Worm (Caenorhabditis elegans) whole organism, L2 larva: Measurements from ENCODE around the gene F36H1.11.

Experiments
- C34F6.9 ChIP-seq: fragments of 150-350 bp; optimal IDR thresholded peaks from 2 replicates; lab custom pipeline; 2014; ENCODE audit warnings: missing biosample characterization, missing genetic modification characterization
- F13H6.1 ChIP-seq: sonication (generic microtip); optimal IDR thresholded peaks from 2 replicates; lab custom pipeline; 2016; ENCODE audit warnings: missing genetic modification characterization, missing compliant biosample characterization
- R02D3.7 ChIP-seq: fragments of 150-350 bp; optimal IDR thresholded peaks from 2 replicates; lab custom pipeline; 2014; ENCODE audit warnings: missing biosample characterization, missing genetic modification characterization
- Y55F3AM.14 ChIP-seq: fragments of 200-800 bp; sonication (Bioruptor generic); optimal IDR thresholded peaks from 2 replicates; lab custom pipeline; 2018; ENCODE audit warnings: mild to moderate bottlenecking, missing genetic modification characterization, missing compliant biosample characterization
- blmp-1 ChIP-seq: sonication (generic microtip); optimal IDR thresholded peaks from 2 replicates; lab custom pipeline; 2017; ENCODE audit warnings: missing genetic modification characterization, mild to moderate bottlenecking, missing compliant biosample characterization, antibody characterized with exemption, moderate library complexity; ENCODE audit not compliant: insufficient read depth
- ceh-16 ChIP-seq: fragments of 150-350 bp; optimal IDR thresholded peaks from 2 replicates; lab custom pipeline; 2014; ENCODE audit warnings: missing biosample characterization, missing genetic modification characterization
- ceh-82 ChIP-seq: fragments of 150-350 bp; optimal IDR thresholded peaks from 2 replicates; lab custom pipeline; 2014; ENCODE audit warnings: missing biosample characterization, missing genetic modification characterization
- crh-2 ChIP-seq: sonication (generic microtip); optimal IDR thresholded peaks from 2 replicates; lab custom pipeline; 2017; ENCODE audit warnings: missing biosample characterization, missing genetic modification characterization
- dmd-4 ChIP-seq: sonication (generic microtip); optimal IDR thresholded peaks from 2 replicates; lab custom pipeline; 2017; ENCODE audit warnings: missing biosample characterization, missing genetic modification characterization
- egl-27 ChIP-seq: sonication (generic microtip); optimal IDR thresholded peaks from 3 replicates; lab custom pipeline; 2017; ENCODE audit warnings: missing biosample characterization, missing genetic modification reagents, missing genetic modification characterization
- elt-3 ChIP-seq: sonication (generic microtip); optimal IDR thresholded peaks from 2 replicates; lab custom pipeline; 2017; ENCODE audit warnings: missing biosample characterization, missing genetic modification characterization
- fos-1 ChIP-seq: fragments of 150-350 bp; optimal IDR thresholded peaks from 2 replicates; lab custom pipeline; 2014; ENCODE audit warnings: missing biosample characterization, missing genetic modification characterization
- gmeb-1 ChIP-seq: fragments of 150-350 bp; optimal IDR thresholded peaks from 2 replicates; lab custom pipeline; 2014; ENCODE audit warnings: missing biosample characterization, missing genetic modification characterization
- lin-11 ChIP-seq: fragments of 150-350 bp; sonication (generic microtip); optimal IDR thresholded peaks from 2 replicates; lab custom pipeline; 2014; ENCODE audit warnings: missing biosample characterization, missing genetic modification characterization, inconsistent platforms, mixed read lengths
- lin-13 ChIP-seq: fragments of 150-350 bp; optimal IDR thresholded peaks from 2 replicates; lab custom pipeline; 2014; ENCODE audit warnings: missing biosample characterization, missing genetic modification reagents, missing genetic modification characterization
- lsy-2 ChIP-seq, 2 experiments: fragments of 150-350 bp in 1 of 2; sonication (generic microtip) in 1 of 2; optimal IDR thresholded peaks; 2 replicates each; lab custom pipeline; 2014 to 2017; ENCODE audit warnings: missing biosample characterization in 2 of 2, missing genetic modification characterization in 2 of 2
- mab-5 ChIP-seq: fragments of 150-350 bp; optimal IDR thresholded peaks from 2 replicates; lab custom pipeline; 2014; ENCODE audit warnings: missing biosample characterization, missing genetic modification characterization
- nhr-10 ChIP-seq: sonication (generic microtip); optimal IDR thresholded peaks from 2 replicates; lab custom pipeline; 2017; ENCODE audit warnings: missing biosample characterization, missing genetic modification characterization
- nhr-11 ChIP-seq: fragments of 150-350 bp; optimal IDR thresholded peaks from 2 replicates; lab custom pipeline; 2014; ENCODE audit warnings: missing biosample characterization, missing genetic modification characterization
- nhr-12 ChIP-seq: fragments of 150-350 bp; optimal IDR thresholded peaks from 2 replicates; lab custom pipeline; 2014; ENCODE audit warnings: missing biosample characterization, missing genetic modification characterization
- nhr-21 ChIP-seq: fragments of 150-350 bp; optimal IDR thresholded peaks from 2 replicates; lab custom pipeline; 2014; ENCODE audit warnings: missing biosample characterization, missing genetic modification characterization
- nhr-23 ChIP-seq: fragments of 150-350 bp; optimal IDR thresholded peaks from 2 replicates; lab custom pipeline; 2014; ENCODE audit warnings: missing biosample characterization, missing genetic modification reagents, missing genetic modification characterization
- nhr-237 ChIP-seq: fragments of 150-350 bp; optimal IDR thresholded peaks from 2 replicates; lab custom pipeline; 2014; ENCODE audit warnings: missing biosample characterization, missing genetic modification characterization
- nhr-25 ChIP-seq: fragments of 150-350 bp; sonication (generic microtip); optimal IDR thresholded peaks from 3 replicates; lab custom pipeline; 2014; ENCODE audit warnings: missing biosample characterization, missing genetic modification characterization
- nhr-6 ChIP-seq: fragments of 150-350 bp; optimal IDR thresholded peaks from 2 replicates; lab custom pipeline; 2014; ENCODE audit warnings: missing biosample characterization, missing genetic modification characterization
- peb-1 ChIP-seq: fragments of 150-350 bp; optimal IDR thresholded peaks from 2 replicates; lab custom pipeline; 2014; ENCODE audit warnings: missing biosample characterization, missing genetic modification characterization
- sem-4 ChIP-seq: fragments of 150-350 bp; optimal IDR thresholded peaks from 2 replicates; lab custom pipeline; 2014; ENCODE audit warnings: missing biosample characterization, missing genetic modification reagents, missing genetic modification characterization
- skn-1 ChIP-seq: sonication (generic microtip); optimal IDR thresholded peaks from 2 replicates; lab custom pipeline; 2017; ENCODE audit warnings: missing biosample characterization, missing genetic modification characterization
- sma-3 ChIP-seq: sonication (generic microtip); optimal IDR thresholded peaks from 2 replicates; lab custom pipeline; 2016; ENCODE audit warnings: missing genetic modification reagents, missing genetic modification characterization, missing compliant biosample characterization
- sma-9 ChIP-seq, 2 experiments: fragments of 150-350 bp in 1 of 2; sonication (generic microtip) in 1 of 2; optimal IDR thresholded peaks; 2 replicates each; lab custom pipeline; 2014 to 2016; ENCODE audit warnings: missing genetic modification characterization in 2 of 2, mild to moderate bottlenecking in 1 of 2, missing biosample characterization in 1 of 2, missing compliant biosample characterization in 1 of 2, missing genetic modification reagents in 1 of 2, moderate library complexity in 1 of 2
- snpc-4 ChIP-seq: fragments of 150-350 bp; optimal IDR thresholded peaks from 2 replicates; lab custom pipeline; 2014; ENCODE audit warnings: missing biosample characterization, missing genetic modification characterization
- unc-39 ChIP-seq: fragments of 150-350 bp; optimal IDR thresholded peaks from 2 replicates; lab custom pipeline; 2014; ENCODE audit warnings: missing biosample characterization, missing genetic modification characterization
- unc-55 ChIP-seq: fragments of 150-350 bp; sonication (generic microtip); optimal IDR thresholded peaks from 3 replicates; lab custom pipeline; 2014; ENCODE audit warnings: missing biosample characterization, missing genetic modification reagents, missing genetic modification characterization
- unc-62 ChIP-seq: fragments of 150-350 bp; optimal IDR thresholded peaks from 2 replicates; lab custom pipeline; 2014; ENCODE audit warnings: missing biosample characterization, missing genetic modification reagents, missing genetic modification characterization
- zag-1 ChIP-seq: fragments of 150-350 bp; optimal IDR thresholded peaks from 2 replicates; lab custom pipeline; 2014; ENCODE audit warnings: missing biosample characterization, missing genetic modification characterization
- ztf-11 ChIP-seq: sonication (generic microtip); optimal IDR thresholded peaks from 2 replicates; lab custom pipeline; 2017; ENCODE audit warnings: missing biosample characterization, missing genetic modification characterization
- ztf-4 ChIP-seq: fragments of 150-350 bp; optimal IDR thresholded peaks from 2 replicates; lab custom pipeline; 2014; ENCODE audit warnings: missing biosample characterization, missing genetic modification characterization

The F36H1.11 gene

DNA sequence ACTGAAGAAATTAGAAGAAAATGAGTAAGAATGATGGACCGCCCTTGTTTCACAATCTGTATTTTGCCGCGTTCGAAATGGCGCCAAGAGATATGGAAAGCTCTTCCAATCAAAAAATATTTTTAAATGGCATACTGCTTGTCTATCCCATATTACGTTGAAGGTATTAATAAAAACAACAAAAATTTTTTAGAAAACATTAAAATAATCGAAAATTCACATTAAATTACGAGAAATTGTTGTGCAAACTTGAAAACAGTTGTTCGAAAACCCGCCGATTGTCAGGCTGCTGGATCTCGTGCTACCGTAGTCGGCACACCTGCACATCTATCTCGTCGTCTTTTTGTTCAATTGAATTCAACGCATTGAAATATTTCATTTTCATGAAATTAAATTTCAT lies 34.6 kb downstream of the F36H1.11 start, which contains the start of gene klc-1:
TSS of gene klc-1 (plus strand) at position 127 of the 400 bp plus-strand sequence.
- TF ChIP-seq ztf-11 (tag; lab: Kevin White, UChicago) (no peak), lsy-2 (tag; optimal IDR thresholded peaks at IDR 0.05; lab: Kevin White, UChicago) (peak in 1 of 2 experiments; percentile 63)

DNA sequence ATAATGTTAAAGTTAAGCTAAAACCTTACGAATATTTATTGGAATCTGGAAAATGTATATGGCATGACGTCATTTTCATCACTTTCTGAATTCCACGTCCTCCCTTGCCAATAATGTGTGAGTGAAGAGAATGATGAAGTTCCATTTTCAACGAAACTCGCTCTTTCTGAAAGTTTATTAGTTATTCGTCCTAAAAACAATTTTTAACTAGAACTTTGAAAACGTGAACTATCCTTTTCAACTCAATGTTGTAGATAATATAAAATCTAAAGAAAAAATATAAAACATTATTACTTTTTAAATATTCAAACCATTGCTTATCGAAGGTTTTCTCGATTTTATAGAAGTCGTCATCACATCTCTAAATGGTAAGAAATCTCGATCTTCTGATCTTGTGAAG lies 40.6 kb downstream of the F36H1.11 start, which contains the start of gene M7.7:
TSS of gene M7.7 (plus strand) at position 301 of the 400 bp plus-strand sequence.
- TF ChIP-seq unc-55 (GFP tag; lab: Kevin White, UChicago) (no peak), dmd-4 (tag; lab: Kevin White, UChicago) (no peak), R02D3.7 (no peak), snpc-4 (tag; lab: Kevin White, UChicago) (no peak), nhr-10 (tag; lab: Kevin White, UChicago) (no peak), nhr-11 (tag; lab: Kevin White, UChicago) (no peak), blmp-1 (tag; lab: Kevin White, UChicago) (no peak), F13H6.1 (tag; lab: Kevin White, UChicago) (no peak), nhr-25 (no peak), ztf-4 (tag; lab: Kevin White, UChicago) (no peak), sem-4 (no peak), ceh-82 (tag; lab: Kevin White, UChicago) (no peak), nhr-6 (no peak), lsy-2 (tag; optimal IDR thresholded peaks at IDR 0.05; lab: Kevin White, UChicago) (no peak)

DNA sequence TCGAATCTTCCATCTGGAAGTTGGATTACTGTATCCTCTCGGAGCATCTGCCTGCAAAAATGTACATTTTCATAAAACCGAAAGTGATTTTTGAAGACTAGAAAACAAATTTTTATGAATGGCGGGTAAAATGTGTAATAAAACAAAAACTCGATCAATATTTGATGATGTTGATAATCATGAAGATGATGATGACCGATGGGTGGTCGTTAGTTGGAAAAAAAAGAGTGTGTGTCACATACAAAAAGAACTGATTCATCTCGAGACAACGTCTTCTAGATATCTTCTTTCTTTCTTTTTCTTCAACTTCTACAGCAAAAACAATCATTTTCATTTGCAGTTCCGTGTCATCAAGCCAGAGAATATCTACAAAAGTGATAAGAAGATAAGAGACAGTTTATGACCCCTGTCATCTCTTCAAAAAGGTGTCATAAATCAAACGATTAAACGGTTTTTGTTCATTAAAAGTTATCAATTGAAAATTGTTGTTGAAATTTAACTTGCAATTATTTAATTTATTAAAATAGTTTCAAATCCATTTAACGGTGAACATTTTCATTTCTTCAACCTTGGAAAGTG lies 43.6 kb downstream of the F36H1.11 start, which contains the start of gene bcc-1:
TSS of gene bcc-1 (minus strand) at position 51 of the 579 bp plus-strand sequence.
- TF ChIP-seq nhr-25, result peak; percentile 57
- TF ChIP-seq peb-1, result no peak
- no peak for TF ChIP-seq ceh-82 (tag; lab: Kevin White, UChicago)
- no peak for TF ChIP-seq sem-4
- TF ChIP-seq blmp-1 (tag; lab: Kevin White, UChicago), result peak; percentile 7
- no peak for TF ChIP-seq ztf-4 (tag; lab: Kevin White, UChicago)
- TF ChIP-seq sma-3, result peak; percentile 45
- no peak for TF ChIP-seq unc-62 (GFP tag; lab: Kevin White, UChicago)
- peak; percentile 62 for TF ChIP-seq fos-1
- TF ChIP-seq sma-9 (GFP tag; optimal IDR thresholded peaks at IDR 0.05; lab: Kevin White, UChicago), result peak; percentile 42
- TF ChIP-seq sma-9 (tag; optimal IDR thresholded peaks at IDR 0.05; lab: Kevin White, UChicago), result no peak
- peak; percentile 23 for TF ChIP-seq gmeb-1
- peak; percentile 18 for TF ChIP-seq nhr-21
- peak; percentile 60 for TF ChIP-seq mab-5 (tag; lab: Kevin White, UChicago)
- TF ChIP-seq, all 48 proteins: peak for 8

DNA sequence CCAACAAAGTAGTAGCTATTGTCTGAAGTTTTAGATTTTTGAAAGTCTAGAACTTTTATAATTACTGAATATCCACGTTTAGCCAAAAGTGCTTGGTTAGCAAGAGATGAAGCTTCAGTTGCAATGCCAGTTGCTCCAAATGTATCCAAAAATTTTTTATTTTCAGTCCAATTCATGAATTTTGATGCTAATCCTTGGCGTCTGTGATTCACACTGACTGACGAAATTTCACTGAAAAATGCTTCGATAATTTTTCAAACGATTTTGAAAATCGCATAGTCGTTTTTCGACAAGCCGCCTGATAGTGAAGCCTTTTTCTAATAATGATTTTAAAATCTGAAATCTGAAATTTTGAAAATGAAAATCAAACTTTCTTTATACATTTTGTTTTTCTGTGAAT lies 45.1 kb downstream of the F36H1.11 start:
- TF ChIP-seq mab-5 (tag; lab: Kevin White, UChicago) (no peak), skn-1 (tag; lab: Kevin White, UChicago) (no peak), blmp-1 (tag; lab: Kevin White, UChicago) (no peak), elt-3 (no peak)

DNA sequence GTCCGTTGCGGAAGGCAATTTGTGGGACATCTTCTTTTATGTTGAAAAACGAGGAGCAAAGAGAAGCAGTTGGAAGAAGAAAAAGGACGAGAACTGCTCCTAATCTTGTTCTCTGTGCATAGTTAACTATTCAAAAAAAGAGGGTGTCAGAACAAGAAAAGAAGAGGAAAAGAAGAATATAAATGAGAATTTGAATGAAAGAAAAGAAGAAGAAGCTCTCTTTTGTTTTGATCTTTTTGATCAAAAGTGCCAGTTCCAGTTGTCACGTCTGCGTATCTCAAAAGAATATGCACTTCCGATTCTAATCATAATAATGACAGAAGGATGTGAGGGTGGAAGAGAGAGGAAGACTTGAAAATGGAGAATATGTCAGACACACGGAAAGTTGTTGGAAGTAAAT lies 46.0 kb downstream of the F36H1.11 start, which contains the start of gene M7.8:
TSS of gene M7.8 (minus strand) at position 112 of the 400 bp plus-strand sequence.
- peak; percentile 30 for TF ChIP-seq crh-2
- peak; percentile 44 for TF ChIP-seq C34F6.9
- TF ChIP-seq lsy-2 (tag; optimal IDR thresholded peaks at IDR 0.05; lab: Kevin White, UChicago), result peak in 1 of 2 experiments; percentile 35
- TF ChIP-seq sma-3, result no peak
- TF ChIP-seq unc-55 (GFP tag; lab: Kevin White, UChicago), result peak; percentile 31
- no peak for TF ChIP-seq nhr-12
- no peak for TF ChIP-seq unc-39 (tag; lab: Kevin White, UChicago)
- peak; percentile 92 for TF ChIP-seq zag-1 (tag; lab: Kevin White, UChicago)
- no peak for TF ChIP-seq sem-4
- TF ChIP-seq lin-11 (tag; lab: Kevin White, UChicago), result no peak
- no peak for TF ChIP-seq skn-1 (tag; lab: Kevin White, UChicago)
- TF ChIP-seq F13H6.1 (tag; lab: Kevin White, UChicago), result no peak
- TF ChIP-seq nhr-11 (tag; lab: Kevin White, UChicago), result no peak
- no peak for TF ChIP-seq dmd-4 (tag; lab: Kevin White, UChicago)
- no peak for TF ChIP-seq egl-27 (tag; lab: Kevin White, UChicago)
- no peak for TF ChIP-seq nhr-237 (tag; lab: Kevin White, UChicago)
- TF ChIP-seq ceh-16 (tag; lab: Kevin White, UChicago), result no peak
- no peak for TF ChIP-seq unc-62 (GFP tag; lab: Kevin White, UChicago)
- no peak for TF ChIP-seq R02D3.7
- no peak for TF ChIP-seq mab-5 (tag; lab: Kevin White, UChicago)
- TF ChIP-seq nhr-10 (tag; lab: Kevin White, UChicago), result no peak
- TF ChIP-seq lin-13, result no peak
- TF ChIP-seq nhr-23 (tag; lab: Kevin White, UChicago), result no peak
- TF ChIP-seq Y55F3AM.14 (GFP tag; lab: Kevin White, UChicago), result no peak
